Worm (Caenorhabditis elegans) whole organism, L4/young adult: ENCODE results near the gene C56G3.2.

Experiments
- W03F9.2 ChIP-seq: fragments of 150-350 bp; optimal IDR thresholded peaks from 2 replicates; lab custom pipeline; 2014; ENCODE audit warnings: missing biosample characterization, missing genetic modification characterization
- dao-5 ChIP-seq: sonication (generic microtip); optimal IDR thresholded peaks from 2 replicates; lab custom pipeline; 2016; ENCODE audit warnings: missing genotype, missing genetic modification characterization, moderate library complexity, missing compliant biosample characterization
- him-1 ChIP-seq: sonication (generic microtip); optimal IDR thresholded peaks from 2 replicates; lab custom pipeline; 2016; ENCODE audit warnings: missing genotype, missing genetic modification reagents, missing genetic modification characterization, missing compliant biosample characterization

DNA sequence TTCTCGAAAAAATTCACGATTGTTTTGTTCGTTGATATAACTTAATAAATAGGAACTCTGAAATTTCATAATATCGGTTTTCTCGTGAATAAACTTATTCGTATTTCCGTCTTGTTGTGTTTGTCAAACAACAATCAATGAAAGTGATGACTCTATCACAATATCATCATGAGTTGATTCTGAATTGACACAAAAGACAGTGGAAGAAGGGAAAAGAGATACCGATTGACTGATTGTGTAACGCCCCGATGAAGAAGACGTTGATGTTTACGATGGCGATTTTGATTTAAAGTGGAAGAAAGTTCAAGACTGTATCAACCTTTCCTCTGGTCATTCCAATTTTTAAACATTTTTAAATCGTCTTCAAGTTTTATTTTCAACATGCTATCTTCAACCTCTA, 35.8 kb upstream of the C56G3.2 start, which contains the start of gene ttr-59:
- TF ChIP-seq him-1: no peak
- TF ChIP-seq W03F9.2: no peak
- no peak for TF ChIP-seq dao-5 (tag; lab: Kevin White, UChicago)
